Fruit fly (Drosophila melanogaster): ENCODE measurements around the gene PH4alphaMP.
A peak's percentile ranks its signal among the peaks of the same experiment; 100 is the strongest.

PH4alphaMP gene

dm6 chr3R:30443549-30444133 lies 52.3 kb downstream of the PH4alphaMP start, which contains the start of gene CG15537:
CG15537 (minus strand) TSS chr3R:30443599.
- TF ChIP-seq CG16779 (tag; optimal IDR thresholded peaks at IDR 0.05) (no peak), svp (GFP tag) (peak; percentile 17), fd59A (GFP tag; optimal IDR thresholded peaks at IDR 0.05) (no peak)
